Worm (Caenorhabditis elegans) whole organism, early embryonic: Measurements from ENCODE around the gene F35D2.6.

Experiments
- B0310.2 ChIP-seq: sonication (generic microtip); optimal IDR thresholded peaks from 2 replicates; lab custom pipeline; 2016; ENCODE audit warnings: mild to moderate bottlenecking, missing genetic modification characterization, missing compliant biosample characterization
- F13C5.2 ChIP-seq: sonication (generic microtip); optimal IDR thresholded peaks from 2 replicates; lab custom pipeline; 2017; ENCODE audit warnings: mild to moderate bottlenecking, missing genetic modification characterization, inconsistent platforms, missing compliant biosample characterization
- aly-1 ChIP-seq: sonication (generic microtip); optimal IDR thresholded peaks from 2 replicates; lab custom pipeline; 2016; ENCODE audit warnings: missing genetic modification characterization, missing compliant biosample characterization
- ama-1 ChIP-seq: fragments of 150-350 bp; optimal IDR thresholded peaks from 2 replicates; lab custom pipeline; 2014
- ceh-13 ChIP-seq: fragments of 200-800 bp; sonication (Bioruptor generic); optimal IDR thresholded peaks from 2 replicates; lab custom pipeline; 2018; ENCODE audit warnings: mild to moderate bottlenecking, missing genetic modification characterization, missing compliant biosample characterization
- ceh-36 ChIP-seq: sonication (generic microtip); optimal IDR thresholded peaks from 2 replicates; lab custom pipeline; 2016; ENCODE audit warnings: missing genetic modification characterization, inconsistent platforms, missing compliant biosample characterization
- ets-7 ChIP-seq: sonication (generic microtip); optimal IDR thresholded peaks from 2 replicates; lab custom pipeline; 2016; ENCODE audit warnings: missing genotype, missing genetic modification characterization, missing compliant biosample characterization
- flt-1 ChIP-seq: fragments of 200-800 bp; sonication (Bioruptor generic); IDR thresholded peaks from 2 replicates; pipeline ENCODE4 v1.3.6; 2022; ENCODE audit warnings: missing genetic modification characterization, missing compliant biosample characterization
- hmbx-1 ChIP-seq: sonication (generic microtip); optimal IDR thresholded peaks from 2 replicates; lab custom pipeline; 2016; ENCODE audit warnings: mild to moderate bottlenecking, missing genetic modification characterization, missing compliant biosample characterization
- hmg-4 ChIP-seq: fragments of 200-800 bp; sonication (Bioruptor generic); optimal IDR thresholded peaks from 2 replicates; lab custom pipeline; 2018; ENCODE audit warnings: mild to moderate bottlenecking, missing genetic modification characterization, missing compliant biosample characterization
- hnd-1 ChIP-seq: sonication (generic microtip); optimal IDR thresholded peaks from 2 replicates; lab custom pipeline; 2016; ENCODE audit warnings: missing genetic modification characterization, missing compliant biosample characterization
- pes-1 ChIP-seq: fragments of 200-800 bp; sonication (Bioruptor generic); IDR thresholded peaks from 2 replicates; pipeline ENCODE4 v1.3.6; 2022; ENCODE audit warnings: missing genetic modification reagents, missing genetic modification characterization, missing compliant biosample characterization
- scrt-1 ChIP-seq: fragments of 200-800 bp; sonication (Bioruptor generic); IDR thresholded peaks from 2 replicates; pipeline ENCODE4 v1.3.6; 2022; ENCODE audit warnings: missing genetic modification characterization, missing compliant biosample characterization
- sea-1 ChIP-seq: fragments of 200-800 bp; sonication (Bioruptor generic); conservative IDR thresholded peaks from 2 replicates; pipeline ENCODE4 v1.3.6; 2022; ENCODE audit warnings: missing genetic modification characterization, missing compliant biosample characterization
- tbx-11 ChIP-seq: fragments of 200-800 bp; sonication (Bioruptor generic); IDR thresholded peaks from 2 replicates; pipeline ENCODE4 v1.3.6; 2022; ENCODE audit warnings: missing genetic modification characterization, missing compliant biosample characterization
- tbx-37 ChIP-seq: fragments of 200-800 bp; sonication (Bioruptor generic); conservative IDR thresholded peaks from 2 replicates; pipeline ENCODE4 v1.3.6; 2022; ENCODE audit warnings: missing genetic modification reagents, missing genetic modification characterization, missing compliant biosample characterization
- tra-4 ChIP-seq: sonication (generic microtip); optimal IDR thresholded peaks from 2 replicates; lab custom pipeline; 2017; ENCODE audit warnings: missing genetic modification characterization, missing compliant biosample characterization

The F35D2.6 gene

DNA sequence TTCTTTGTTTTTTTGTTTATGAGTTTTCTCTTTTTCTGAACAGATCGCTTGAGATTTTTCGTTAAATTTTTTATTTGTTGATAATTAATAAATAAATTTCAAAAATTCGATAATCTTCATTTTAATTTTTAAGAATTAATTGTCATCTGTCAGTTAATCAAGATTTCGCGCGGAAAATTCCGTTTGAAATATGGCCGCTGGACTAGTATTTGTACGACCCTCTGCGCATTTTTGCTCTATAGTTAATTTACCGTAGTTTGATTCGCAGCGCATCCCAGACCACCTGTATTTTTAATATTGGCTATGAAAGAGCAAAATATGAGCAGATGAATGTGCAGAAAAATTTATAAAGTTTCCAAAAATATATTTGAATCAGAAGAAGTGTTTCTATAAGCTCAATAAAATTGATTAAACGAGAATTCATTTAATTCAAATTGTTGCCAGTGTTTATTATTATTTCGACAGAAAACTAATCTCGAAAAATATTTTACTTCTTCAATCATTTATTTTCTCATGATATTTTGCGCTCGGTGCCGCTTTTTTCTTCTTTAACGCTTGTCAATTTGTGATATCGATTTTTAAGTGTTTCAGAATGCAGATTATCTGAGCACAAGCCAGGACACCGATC is 39.8 kb upstream of the F35D2.6 start, which contains the start of gene nfi-1:
nfi-1 (plus strand) TSS at position 578 of the 628 bp plus-strand sequence.
- no peak for TF ChIP-seq ceh-36 (tag; lab: Kevin White, UChicago)
- no peak for TF ChIP-seq tra-4 (tag; lab: Kevin White, UChicago)
- no peak for TF ChIP-seq sea-1 (GFP tag; lab: Robert Waterston, UW)
- no peak for TF ChIP-seq hnd-1 (tag; lab: Kevin White, UChicago)
- TF ChIP-seq hmbx-1 (tag; lab: Kevin White, UChicago), result no peak
- TF ChIP-seq aly-1 (tag; lab: Kevin White, UChicago), result no peak
- TF ChIP-seq tbx-37, result no peak

DNA sequence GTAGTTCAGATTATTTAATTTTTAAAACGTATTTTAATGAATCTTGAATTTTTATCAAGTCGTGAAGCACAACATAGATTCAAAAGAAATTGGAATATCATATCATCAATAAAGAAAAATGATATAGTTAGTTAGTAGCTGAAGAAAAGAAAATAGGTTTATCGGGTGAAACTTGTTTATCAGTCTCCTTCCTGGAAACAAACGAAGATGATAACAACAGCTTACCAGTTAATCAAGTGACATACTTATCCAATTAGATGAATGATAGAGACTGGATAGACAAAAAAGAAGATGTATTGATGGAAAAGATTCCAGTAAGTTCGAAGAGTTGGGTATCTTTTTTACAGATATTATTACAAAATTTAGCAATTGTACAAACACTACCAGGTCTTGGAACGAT is 34.6 kb upstream of the F35D2.6 start:
- TF ChIP-seq hmbx-1 (tag; lab: Kevin White, UChicago) (no peak), aly-1 (tag; lab: Kevin White, UChicago) (no peak), pes-1 (GFP tag; lab: Robert Waterston, UW) (no peak), scrt-1 (GFP tag; lab: Robert Waterston, UW) (no peak), hmg-4 (GFP tag; lab: Kevin White, UChicago) (no peak), flt-1 (GFP tag; lab: Robert Waterston, UW) (no peak)

DNA sequence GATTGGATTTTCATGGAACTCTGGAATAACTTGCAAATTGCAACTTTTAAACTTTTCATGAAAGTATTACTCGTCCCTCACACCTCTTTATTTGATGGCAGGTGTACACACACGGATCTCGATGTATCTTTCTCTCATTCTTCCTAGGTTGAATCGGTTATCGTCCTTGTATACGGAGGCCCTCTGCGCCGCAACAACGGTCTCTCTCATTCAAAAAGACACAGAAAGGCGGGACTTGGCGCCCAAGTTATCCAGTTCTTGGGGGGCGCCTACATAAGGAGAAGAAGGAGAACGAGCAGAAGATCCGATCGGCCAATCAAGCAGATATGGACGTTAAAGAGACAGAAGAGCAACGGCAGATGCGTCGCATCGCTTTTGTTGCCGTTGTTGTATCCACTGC is 33.7 kb upstream of the F35D2.6 start, which contains the start of gene rol-8:
rol-8 (plus strand) TSS at position 301 of the 400 bp plus-strand sequence.
- TF ChIP-seq sea-1 (GFP tag; lab: Robert Waterston, UW) (no peak), ceh-36 (tag; lab: Kevin White, UChicago) (no peak), pes-1 (GFP tag; lab: Robert Waterston, UW) (no peak), aly-1 (tag; lab: Kevin White, UChicago) (no peak), hmg-4 (GFP tag; lab: Kevin White, UChicago) (no peak), flt-1 (GFP tag; lab: Robert Waterston, UW) (no peak), tbx-37 (no peak), hnd-1 (tag; lab: Kevin White, UChicago) (no peak), tra-4 (tag; lab: Kevin White, UChicago) (no peak), hmbx-1 (tag; lab: Kevin White, UChicago) (no peak), ama-1 (lab: Kevin White, UChicago) (no peak)

DNA sequence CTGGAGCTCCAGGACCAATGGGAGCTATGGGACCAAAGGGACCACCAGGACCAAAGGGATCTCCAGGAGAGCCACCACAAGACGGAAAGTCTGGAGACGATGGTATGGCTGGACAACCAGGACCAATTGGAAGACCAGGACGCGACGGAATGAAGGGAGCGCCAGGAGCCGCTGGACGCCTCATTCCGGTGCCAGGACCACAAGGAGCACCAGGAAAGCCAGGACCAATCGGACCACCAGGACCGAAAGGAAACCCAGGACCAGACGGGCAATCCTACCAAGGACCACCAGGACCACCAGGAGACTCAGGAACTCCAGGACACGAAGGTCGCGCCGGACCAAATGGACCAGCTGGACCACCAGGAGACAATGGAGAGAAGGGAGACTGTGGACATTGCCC is 32.7 kb upstream of the F35D2.6 start:
- no peak for TF ChIP-seq flt-1 (GFP tag; lab: Robert Waterston, UW)
- TF ChIP-seq B0310.2 (tag; lab: Kevin White, UChicago), result no peak
- no peak for TF ChIP-seq sea-1 (GFP tag; lab: Robert Waterston, UW)
- TF ChIP-seq tbx-11 (GFP tag; lab: Robert Waterston, UW), result no peak
- no peak for TF ChIP-seq hmbx-1 (tag; lab: Kevin White, UChicago)
- TF ChIP-seq F13C5.2 (tag; lab: Kevin White, UChicago), result no peak
- no peak for TF ChIP-seq tbx-37
- no peak for TF ChIP-seq aly-1 (tag; lab: Kevin White, UChicago)
- no peak for TF ChIP-seq ceh-36 (tag; lab: Kevin White, UChicago)
- TF ChIP-seq ceh-13 (GFP tag; lab: Kevin White, UChicago), result no peak
- TF ChIP-seq scrt-1 (GFP tag; lab: Robert Waterston, UW), result no peak
- no peak for TF ChIP-seq ets-7 (tag; lab: Kevin White, UChicago)
- TF ChIP-seq hnd-1 (tag; lab: Kevin White, UChicago), result no peak
- no peak for TF ChIP-seq hmg-4 (GFP tag; lab: Kevin White, UChicago)
- no peak for TF ChIP-seq ama-1 (lab: Kevin White, UChicago)

DNA sequence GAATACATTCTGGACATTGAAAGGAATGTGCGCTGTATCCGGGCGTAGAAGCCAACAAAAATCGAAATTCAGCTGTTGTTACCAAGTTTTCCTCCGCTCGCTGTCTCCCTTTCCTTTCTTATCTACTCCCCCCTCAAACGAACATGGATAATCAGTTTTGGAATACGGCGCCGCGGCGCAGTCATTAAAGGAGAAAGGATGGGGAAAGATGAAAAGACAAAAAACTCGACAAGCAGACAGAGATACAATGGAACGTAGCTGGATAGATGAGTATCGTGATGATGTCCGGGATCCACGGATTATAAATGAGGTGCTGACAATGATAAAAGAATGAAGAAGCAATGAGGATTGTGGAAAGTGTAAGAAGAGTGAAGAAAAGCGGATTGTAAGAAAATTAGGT is 32.1 kb upstream of the F35D2.6 start:
- TF ChIP-seq ets-7 (tag; lab: Kevin White, UChicago) (no peak), B0310.2 (tag; lab: Kevin White, UChicago) (no peak), tbx-37 (no peak), hmg-4 (GFP tag; lab: Kevin White, UChicago) (no peak), F13C5.2 (tag; lab: Kevin White, UChicago) (no peak), ceh-36 (tag; lab: Kevin White, UChicago) (no peak), tra-4 (tag; lab: Kevin White, UChicago) (no peak), pes-1 (GFP tag; lab: Robert Waterston, UW) (no peak), ama-1 (lab: Kevin White, UChicago) (no peak), hmbx-1 (tag; lab: Kevin White, UChicago) (no peak), scrt-1 (GFP tag; lab: Robert Waterston, UW) (no peak), flt-1 (GFP tag; lab: Robert Waterston, UW) (no peak), ceh-13 (GFP tag; lab: Kevin White, UChicago) (no peak)

DNA sequence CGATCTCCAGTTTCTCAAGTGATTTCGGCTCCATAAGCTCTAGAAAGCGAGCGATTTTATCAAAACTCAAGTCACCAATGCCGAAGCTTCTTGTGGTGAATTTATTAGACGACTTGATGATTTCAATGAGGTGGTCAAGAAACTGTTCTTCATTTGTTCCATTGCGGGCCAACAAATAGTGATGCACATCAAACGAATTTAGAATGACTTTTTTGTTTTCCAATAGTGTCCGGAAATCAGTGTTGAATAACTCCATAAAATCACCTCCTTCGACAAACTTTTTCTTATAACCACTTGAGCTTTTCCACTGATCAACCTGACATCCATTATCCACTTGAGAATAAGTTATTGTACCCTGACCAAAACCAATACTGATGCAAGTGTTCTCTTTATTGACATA is 30.2 kb upstream of the F35D2.6 start:
- TF ChIP-seq tbx-11 (GFP tag; lab: Robert Waterston, UW), result no peak
- no peak for TF ChIP-seq ets-7 (tag; lab: Kevin White, UChicago)
- TF ChIP-seq tra-4 (tag; lab: Kevin White, UChicago), result no peak
- TF ChIP-seq ceh-36 (tag; lab: Kevin White, UChicago), result no peak
- TF ChIP-seq hnd-1 (tag; lab: Kevin White, UChicago), result no peak
- no peak for TF ChIP-seq B0310.2 (tag; lab: Kevin White, UChicago)

DNA sequence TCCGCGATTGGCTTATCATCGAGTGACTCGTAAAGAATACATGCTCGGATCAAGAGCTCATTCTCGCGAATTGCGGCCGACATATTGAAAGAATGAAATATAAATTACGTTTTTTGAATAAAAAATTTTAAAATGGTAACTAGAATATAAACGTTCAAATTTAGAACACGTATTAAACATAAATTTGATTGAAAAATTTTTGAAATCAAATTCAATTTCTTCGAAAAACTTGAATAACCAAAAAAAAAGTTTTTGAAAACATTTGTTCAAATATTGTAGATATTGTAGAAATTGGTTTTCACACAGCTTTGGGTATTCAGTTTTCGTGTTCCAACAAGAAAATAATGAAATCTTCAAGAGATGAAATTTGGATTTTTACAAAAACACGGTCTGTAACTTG is 29.5 kb upstream of the F35D2.6 start, which contains the start of gene fbxa-224:
fbxa-224 (minus strand) TSS at position 101 of the 400 bp plus-strand sequence.
- no peak for TF ChIP-seq hmg-4 (GFP tag; lab: Kevin White, UChicago)
